Worm (Caenorhabditis elegans): ENCODE data around the gene W04B5.5.
A peak's percentile ranks its signal among the peaks of the same experiment; 100 is the strongest.

Gene W04B5.5

ce11 chrIII:2418159-2418658, at the start of gene W04B5.5, which contains the start of gene W04B5.3:
TSS of gene W04B5.5 (minus strand) at chrIII:2418209.
TSS of gene W04B5.3 (plus strand) at chrIII:2418514.
- TF ChIP-seq C34F6.9 (tag; optimal IDR thresholded peaks at IDR 0.05) = peak; percentile 24
- peak; percentile 66 for TF ChIP-seq lin-13 (GFP tag; optimal IDR thresholded peaks at IDR 0.05)
- peak; percentile 78 for TF ChIP-seq unc-55 (GFP tag; optimal IDR thresholded peaks at IDR 0.05)
- no peak for TF ChIP-seq elt-3 (tag; optimal IDR thresholded peaks at IDR 0.05)
- TF ChIP-seq sma-3 (GFP tag; optimal IDR thresholded peaks at IDR 0.05) = peak; percentile 54
- TF ChIP-seq nhr-12 (tag; optimal IDR thresholded peaks at IDR 0.05) = no peak
- TF ChIP-seq lin-11 (tag; optimal IDR thresholded peaks at IDR 0.05) = peak; percentile 42
- TF ChIP-seq nhr-129 (tag; optimal IDR thresholded peaks at IDR 0.05) = peak; percentile 68
- no peak for TF ChIP-seq sem-4 (tag; optimal IDR thresholded peaks at IDR 0.05)
- TF ChIP-seq crh-2 (tag; optimal IDR thresholded peaks at IDR 0.05) = peak; percentile 51
- TF ChIP-seq fos-1 (tag; optimal IDR thresholded peaks at IDR 0.05) = peak; percentile 92
- TF ChIP-seq egl-27 (tag; optimal IDR thresholded peaks at IDR 0.05) = peak; percentile 2
- TF ChIP-seq ztf-11 (tag; optimal IDR thresholded peaks at IDR 0.05) = no peak
- peak; percentile 96 for TF ChIP-seq gmeb-1 (tag; optimal IDR thresholded peaks at IDR 0.05)
- no peak for TF ChIP-seq Y55F3AM.14 (GFP tag; optimal IDR thresholded peaks at IDR 0.05)
- peak in 1 of 2 experiments; percentile 34 for TF ChIP-seq mdl-1 (tag; optimal IDR thresholded peaks at IDR 0.05)
- TF ChIP-seq lsy-2 (tag; optimal IDR thresholded peaks at IDR 0.05) = peak; percentile 75 to 86
- peak; percentile 27 for TF ChIP-seq F13H6.1 (tag; optimal IDR thresholded peaks at IDR 0.05)
- TF ChIP-seq R02D3.7 (tag; optimal IDR thresholded peaks at IDR 0.05) = peak; percentile 46
- peak; percentile 1 for TF ChIP-seq nhr-6 (tag; optimal IDR thresholded peaks at IDR 0.05)
- TF ChIP-seq nhr-25 (tag; optimal IDR thresholded peaks at IDR 0.05) = peak; percentile 21
- no peak for TF ChIP-seq mbf-1 (tag; optimal IDR thresholded peaks at IDR 0.05)

- peak; percentile 44 for TF ChIP-seq fos-1 (tag; optimal IDR thresholded peaks at IDR 0.05)
Observed at ce11 chrIII:2458742-2459141, 40.7 kb upstream of the W04B5.5 start, which contains the start of gene E02H9.3. TSS of gene E02H9.3 (plus strand) at chrIII:2459042.

DNA sequence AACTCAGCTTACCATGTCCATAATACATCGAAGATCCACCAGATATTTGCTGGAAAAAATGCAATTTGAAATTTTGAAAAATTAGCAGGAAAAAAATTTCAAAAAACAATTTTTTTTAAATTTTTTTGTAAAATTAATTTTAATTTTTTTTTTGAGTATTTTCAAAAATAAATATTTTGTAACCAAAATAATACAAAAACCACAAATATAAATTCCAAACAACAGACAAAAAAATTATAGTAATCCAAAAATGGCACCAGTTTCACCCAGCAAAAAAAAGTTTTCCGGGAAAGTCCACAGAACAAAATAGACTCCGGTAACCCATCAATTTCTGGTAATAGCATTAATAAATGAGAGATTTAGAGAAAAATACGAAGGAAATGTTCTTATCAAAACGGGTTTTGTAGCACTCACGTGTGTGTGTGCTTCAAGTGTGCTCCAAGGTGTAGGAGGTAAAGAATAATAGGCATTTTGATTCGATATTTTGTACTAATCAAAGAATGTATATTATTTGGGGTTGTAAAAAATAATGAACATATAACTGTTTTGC, 36.8 kb upstream of the W04B5.5 start, which contains the start of gene nhr-121:
nhr-121 (minus strand) TSS at position 51 of the 550 bp plus-strand sequence.
- TF ChIP-seq nhr-11 (tag; optimal IDR thresholded peaks at IDR 0.05) = no peak
- TF ChIP-seq nhr-10 (tag; optimal IDR thresholded peaks at IDR 0.05) = no peak
- TF ChIP-seq fos-1 (tag; optimal IDR thresholded peaks at IDR 0.05) = peak; percentile 44
- TF ChIP-seq sem-4 (tag; optimal IDR thresholded peaks at IDR 0.05) = no peak

DNA sequence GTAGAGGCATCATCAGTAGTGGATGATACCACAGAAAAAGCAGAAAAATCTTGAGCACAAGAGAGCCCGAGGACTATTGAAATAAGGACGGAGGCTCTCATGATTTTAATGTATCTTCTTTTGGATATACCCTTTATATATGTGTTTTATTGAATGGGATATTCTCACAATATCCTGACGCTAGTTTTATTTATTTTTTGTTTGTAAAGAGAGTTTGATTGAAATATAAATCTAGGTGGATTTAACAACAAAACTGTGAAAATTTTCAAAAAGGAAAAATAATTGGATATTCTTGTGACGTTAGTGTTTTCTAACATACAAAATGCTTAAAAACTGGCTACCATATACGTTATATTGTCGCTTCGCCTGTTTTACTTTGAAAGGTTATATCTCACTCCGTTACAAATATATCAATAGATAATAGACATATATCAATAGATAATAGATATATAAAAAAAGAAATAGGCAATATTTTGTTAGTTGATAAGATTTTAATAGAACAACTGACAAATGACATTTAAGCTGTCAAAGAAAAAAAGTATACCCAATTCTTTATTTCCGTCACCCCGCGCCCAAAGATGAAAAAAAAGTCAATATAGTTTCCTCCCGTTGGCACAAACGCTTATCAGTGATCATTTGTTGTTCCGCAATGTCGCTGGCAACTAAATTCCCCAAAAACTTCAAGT, 27.7 kb upstream of the W04B5.5 start, which contains the start of the genes E02H9.7 and klo-2:
E02H9.7 (minus strand) TSS at position 101 of the 686 bp plus-strand sequence.
klo-2 (plus strand) TSS at position 636 of the 686 bp plus-strand sequence.
- TF ChIP-seq lin-39 (tag; optimal IDR thresholded peaks at IDR 0.05) (no peak), sem-4 (tag; optimal IDR thresholded peaks at IDR 0.05) (no peak), ztf-11 (tag; optimal IDR thresholded peaks at IDR 0.05) (no peak), nhr-11 (tag; optimal IDR thresholded peaks at IDR 0.05) (no peak), ceh-82 (tag; optimal IDR thresholded peaks at IDR 0.05) (no peak), mbf-1 (tag; optimal IDR thresholded peaks at IDR 0.05) (no peak), peb-1 (tag; optimal IDR thresholded peaks at IDR 0.05) (no peak), nhr-21 (tag; optimal IDR thresholded peaks at IDR 0.05) (no peak), fos-1 (tag; optimal IDR thresholded peaks at IDR 0.05) (no peak), nhr-237 (tag; optimal IDR thresholded peaks at IDR 0.05) (no peak), nhr-129 (tag; optimal IDR thresholded peaks at IDR 0.05) (no peak), C34F6.9 (tag; optimal IDR thresholded peaks at IDR 0.05) (no peak), mdl-1 (tag; optimal IDR thresholded peaks at IDR 0.05) (no peak), aly-2 (tag; optimal IDR thresholded peaks at IDR 0.05) (no peak), ZK546.5 (tag; optimal IDR thresholded peaks at IDR 0.05) (no peak), elt-1 (tag; optimal IDR thresholded peaks at IDR 0.05) (no peak), nhr-23 (tag; optimal IDR thresholded peaks at IDR 0.05) (no peak)

ce11 chrIII:2438543-2438942, 20.5 kb upstream of the W04B5.5 start, which contains the start of gene E02H9.13:
TSS of gene E02H9.13 (minus strand) at chrIII:2438741.
- no peak for TF ChIP-seq sma-3 (GFP tag; optimal IDR thresholded peaks at IDR 0.05)
- no peak for TF ChIP-seq egl-27 (tag; optimal IDR thresholded peaks at IDR 0.05)
- peak; percentile 16 for TF ChIP-seq C34F6.9 (tag; optimal IDR thresholded peaks at IDR 0.05)
- TF ChIP-seq unc-55 (GFP tag; optimal IDR thresholded peaks at IDR 0.05) = peak; percentile 81
